Fruit fly (Drosophila melanogaster): ENCODE results near the gene Tsp39D.

DNA sequence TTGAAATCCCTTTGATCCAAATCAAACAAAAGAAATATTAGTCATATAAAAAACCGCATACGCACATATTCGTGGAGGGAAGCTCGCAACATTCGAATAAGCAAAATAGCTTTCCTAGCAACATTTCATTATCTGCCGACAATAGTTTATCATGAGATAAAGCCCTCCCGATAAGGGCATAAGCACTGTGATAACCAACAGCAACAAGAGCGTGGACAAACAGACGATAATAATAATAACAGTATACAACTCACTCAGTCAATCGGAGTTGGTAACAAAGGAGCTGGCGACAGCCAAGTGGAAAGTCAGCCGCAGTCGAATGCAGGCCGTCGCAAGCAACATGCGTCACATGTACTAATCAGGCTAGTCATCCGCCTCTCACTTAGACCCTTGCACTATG is 15.1 kb upstream of the Tsp39D start:
- TF ChIP-seq D1 (tag; optimal IDR thresholded peaks at IDR 0.05) (no peak), CG8159 (tag; optimal IDR thresholded peaks at IDR 0.05) (no peak), Snoo (tag; optimal IDR thresholded peaks at IDR 0.05) (no peak), CG12605 (GFP tag; IDR thresholded peaks at IDR 0.05) (no peak), EcR (GFP tag; optimal IDR thresholded peaks at IDR 0.05) (no peak), CG15710 (tag; optimal IDR thresholded peaks at IDR 0.05) (no peak), gl (tag; optimal IDR thresholded peaks at IDR 0.05) (no peak), CG9948 (tag; optimal IDR thresholded peaks at IDR 0.05) (no peak), CG13204 (GFP tag; optimal IDR thresholded peaks at IDR 0.05) (no peak), CG8301 (tag; optimal IDR thresholded peaks at IDR 0.05) (no peak), rn (GFP tag; IDR thresholded peaks at IDR 0.05) (no peak), Ets98B (GFP tag; IDR thresholded peaks at IDR 0.05) (no peak)
